Fruit fly (Drosophila melanogaster) whole organism, prepupa: ENCODE data around the gene Pde9.

Experiments
- CG4318 ChIP-seq: fragments of 200-800 bp; sonication (Bioruptor generic); optimal IDR thresholded peaks from 3 replicates; lab custom pipeline; 2017; ENCODE audit warnings: missing biosample characterization, mild to moderate bottlenecking, missing genetic modification characterization
- Smox ChIP-seq: fragments of 200-800 bp; sonication (Bioruptor generic); optimal IDR thresholded peaks from 3 replicates; lab custom pipeline; 2016; ENCODE audit warnings: missing biosample characterization, missing genetic modification characterization
- dsx ChIP-seq: fragments of 200-800 bp; optimal IDR thresholded peaks from 3 replicates; lab custom pipeline; 2019; ENCODE audit warnings: missing biosample characterization, mild to moderate bottlenecking, missing genetic modification characterization, moderate library complexity; ENCODE audit not compliant: poor library complexity, severe bottlenecking

- TF ChIP-seq Smox (GFP tag; lab: Kevin White, UChicago) (no peak), CG4318 (GFP tag; lab: Kevin White, UChicago) (no peak), dsx (GFP tag; lab: Kevin White, UChicago) (peak; percentile 47)
Observed at dm6 chrX:12741914-12742650, 155.0 kb downstream of the Pde9 start, which contains the start of gene Smr.
